Fruit fly (Drosophila melanogaster): ENCODE data around the gene Pino.

dm6 chr2L:1095450-1095849 is 33.3 kb downstream of the Pino start:
- TF ChIP-seq Sin3A (optimal IDR thresholded peaks at IDR 0.05) (no peak), ttk (optimal IDR thresholded peaks at IDR 0.05) (no peak), Myc (optimal IDR thresholded peaks at IDR 0.05) (no peak), h (optimal IDR thresholded peaks at IDR 0.05) (no peak)
